Worm (Caenorhabditis elegans) whole organism, mixed stage, embryonic: Measurements from ENCODE around the gene mksr-1.

Source experiments
- M03D4.4 ChIP-seq: sonication (generic microtip); optimal IDR thresholded peaks from 2 replicates; lab custom pipeline; 2017; ENCODE audit warnings: mild to moderate bottlenecking, missing genetic modification characterization, missing compliant biosample characterization
- bed-3 ChIP-seq: fragments of 200-800 bp; sonication (Bioruptor generic); optimal IDR thresholded peaks from 3 replicates; lab custom pipeline; 2018; ENCODE audit warnings: mild to moderate bottlenecking, missing genetic modification characterization, moderate library complexity, missing compliant biosample characterization
- blmp-1 ChIP-seq: fragments of 150-350 bp; optimal IDR thresholded peaks from 2 replicates; lab custom pipeline; 2014; ENCODE audit warnings: missing biosample characterization, missing genetic modification characterization
- ceh-39 ChIP-seq: fragments of 150-350 bp; optimal IDR thresholded peaks from 2 replicates; lab custom pipeline; 2014; ENCODE audit warnings: missing biosample characterization, missing genetic modification characterization
- ces-1 ChIP-seq: fragments of 150-350 bp; optimal IDR thresholded peaks from 2 replicates; lab custom pipeline; 2014; ENCODE audit warnings: missing biosample characterization, missing genetic modification reagents, missing genetic modification characterization
- cnd-1 ChIP-seq: fragments of 200-800 bp; sonication (Bioruptor generic); optimal IDR thresholded peaks from 2 replicates; lab custom pipeline; 2018; ENCODE audit warnings: mild to moderate bottlenecking, missing genetic modification characterization, missing compliant biosample characterization
- drap-1 ChIP-seq: fragments of 200-800 bp; sonication (Bioruptor generic); optimal IDR thresholded peaks from 3 replicates; lab custom pipeline; 2018; ENCODE audit warnings: mild to moderate bottlenecking, missing genetic modification characterization, missing compliant biosample characterization
- elt-1 ChIP-seq: sonication (generic microtip); optimal IDR thresholded peaks from 2 replicates; lab custom pipeline; 2017; ENCODE audit warnings: missing genetic modification characterization, mild to moderate bottlenecking, missing compliant biosample characterization, antibody characterized with exemption, moderate library complexity, borderline replicate concordance; ENCODE audit not compliant: insufficient read depth
- elt-3 ChIP-seq: fragments of 150-350 bp; optimal IDR thresholded peaks from 2 replicates; lab custom pipeline; 2014; ENCODE audit warnings: missing biosample characterization, missing genetic modification characterization
- flh-1 ChIP-seq: fragments of 200-800 bp; sonication (Bioruptor generic); optimal IDR thresholded peaks from 2 replicates; lab custom pipeline; 2018; ENCODE audit warnings: mild to moderate bottlenecking, missing genetic modification characterization, moderate library complexity, missing compliant biosample characterization
- ham-2 ChIP-seq: fragments of 200-800 bp; sonication (Bioruptor generic); optimal IDR thresholded peaks from 2 replicates; lab custom pipeline; 2018; ENCODE audit warnings: mild to moderate bottlenecking, missing genetic modification characterization, missing compliant biosample characterization
- hlh-1 ChIP-seq: fragments of 150-350 bp; optimal IDR thresholded peaks from 2 replicates; lab custom pipeline; 2014; ENCODE audit warnings: missing biosample characterization, missing genetic modification reagents, missing genetic modification characterization
- lin-13 ChIP-seq: fragments of 150-350 bp; optimal IDR thresholded peaks from 2 replicates; lab custom pipeline; 2014; ENCODE audit warnings: missing biosample characterization, missing genetic modification characterization
- lin-32 ChIP-seq: fragments of 200-800 bp; sonication (Bioruptor generic); optimal IDR thresholded peaks from 2 replicates; lab custom pipeline; 2018; ENCODE audit warnings: mild to moderate bottlenecking, missing genetic modification characterization, missing compliant biosample characterization
- lsy-2 ChIP-seq: fragments of 150-350 bp; optimal IDR thresholded peaks from 2 replicates; lab custom pipeline; 2014; ENCODE audit warnings: missing biosample characterization, missing genetic modification characterization
- mab-5 ChIP-seq: fragments of 150-350 bp; optimal IDR thresholded peaks from 2 replicates; lab custom pipeline; 2014; ENCODE audit warnings: missing biosample characterization, missing genetic modification characterization
- mep-1 ChIP-seq: fragments of 150-350 bp; optimal IDR thresholded peaks from 2 replicates; lab custom pipeline; 2017; ENCODE audit warnings: missing biosample characterization, missing genetic modification reagents, missing genetic modification characterization, inconsistent platforms
- mls-2 ChIP-seq: sonication (generic microtip); optimal IDR thresholded peaks from 2 replicates; lab custom pipeline; 2016; ENCODE audit warnings: mild to moderate bottlenecking, missing genetic modification characterization, moderate library complexity, missing compliant biosample characterization
- nhr-12 ChIP-seq: fragments of 150-350 bp; optimal IDR thresholded peaks from 2 replicates; lab custom pipeline; 2014; ENCODE audit warnings: missing biosample characterization, missing genetic modification characterization
- nhr-2 ChIP-seq: fragments of 150-350 bp; optimal IDR thresholded peaks from 2 replicates; lab custom pipeline; 2014; ENCODE audit warnings: missing biosample characterization, missing genetic modification characterization
- nhr-237 ChIP-seq: fragments of 150-350 bp; optimal IDR thresholded peaks from 2 replicates; lab custom pipeline; 2014; ENCODE audit warnings: missing biosample characterization, missing genetic modification characterization
- nhr-28 ChIP-seq: fragments of 150-350 bp; optimal IDR thresholded peaks from 2 replicates; lab custom pipeline; 2014; ENCODE audit warnings: missing biosample characterization, missing genetic modification characterization
- pha-4 ChIP-seq: fragments of 150-350 bp; optimal IDR thresholded peaks from 2 replicates; lab custom pipeline; 2018; ENCODE audit warnings: missing biosample characterization, missing genetic modification reagents, missing genetic modification characterization
- snpc-4 ChIP-seq: fragments of 150-350 bp; optimal IDR thresholded peaks from 2 replicates; lab custom pipeline; 2014; ENCODE audit warnings: missing biosample characterization, missing genetic modification characterization
- sptf-1 ChIP-seq: sonication (generic microtip); optimal IDR thresholded peaks from 2 replicates; lab custom pipeline; 2017; ENCODE audit warnings: mild to moderate bottlenecking, missing genetic modification characterization, moderate library complexity, missing compliant biosample characterization
- tbx-8 ChIP-seq: fragments of 200-800 bp; sonication (Bioruptor generic); optimal IDR thresholded peaks from 2 replicates; lab custom pipeline; 2018; ENCODE audit warnings: mild to moderate bottlenecking, missing genetic modification characterization, moderate library complexity, missing compliant biosample characterization
- unc-120 ChIP-seq: sonication (generic microtip); optimal IDR thresholded peaks from 2 replicates; lab custom pipeline; 2017; ENCODE audit warnings: missing genetic modification characterization, missing compliant biosample characterization; ENCODE audit not compliant: poor library complexity, severe bottlenecking
- unc-39 ChIP-seq: fragments of 150-350 bp; optimal IDR thresholded peaks from 2 replicates; lab custom pipeline; 2014; ENCODE audit warnings: missing biosample characterization, missing genetic modification characterization
- unc-62 ChIP-seq: fragments of 150-350 bp; optimal IDR thresholded peaks from 2 replicates; lab custom pipeline; 2014; ENCODE audit warnings: missing biosample characterization, missing genetic modification reagents, missing genetic modification characterization
- ztf-11 ChIP-seq: fragments of 150-350 bp; optimal IDR thresholded peaks from 2 replicates; lab custom pipeline; 2014; ENCODE audit warnings: missing biosample characterization, missing genetic modification characterization

mksr-1 gene

DNA sequence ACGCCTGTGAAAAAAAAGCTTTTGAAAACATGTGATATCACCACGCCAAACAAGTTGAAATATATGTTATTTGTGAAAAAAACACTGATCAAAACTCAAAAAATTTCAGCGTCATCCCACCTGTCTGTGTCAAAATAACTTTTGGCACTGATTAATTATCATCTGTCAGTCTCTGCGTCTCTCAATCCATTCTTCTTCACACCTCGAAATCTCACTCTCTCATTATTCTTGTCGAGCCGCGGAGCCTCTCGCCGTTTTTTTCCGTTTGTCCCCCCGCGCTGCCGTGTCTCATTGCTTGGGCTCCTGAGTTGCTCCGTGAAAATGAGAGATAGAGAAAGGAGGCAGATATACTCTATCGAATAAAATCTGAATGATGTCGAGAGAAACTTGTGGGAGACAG, 17.9 kb downstream of the mksr-1 start:
- TF ChIP-seq unc-62 (GFP tag; lab: Kevin White, UChicago) (peak; percentile 79), unc-120 (tag; lab: Kevin White, UChicago) (peak; percentile 1), flh-1 (no peak)

DNA sequence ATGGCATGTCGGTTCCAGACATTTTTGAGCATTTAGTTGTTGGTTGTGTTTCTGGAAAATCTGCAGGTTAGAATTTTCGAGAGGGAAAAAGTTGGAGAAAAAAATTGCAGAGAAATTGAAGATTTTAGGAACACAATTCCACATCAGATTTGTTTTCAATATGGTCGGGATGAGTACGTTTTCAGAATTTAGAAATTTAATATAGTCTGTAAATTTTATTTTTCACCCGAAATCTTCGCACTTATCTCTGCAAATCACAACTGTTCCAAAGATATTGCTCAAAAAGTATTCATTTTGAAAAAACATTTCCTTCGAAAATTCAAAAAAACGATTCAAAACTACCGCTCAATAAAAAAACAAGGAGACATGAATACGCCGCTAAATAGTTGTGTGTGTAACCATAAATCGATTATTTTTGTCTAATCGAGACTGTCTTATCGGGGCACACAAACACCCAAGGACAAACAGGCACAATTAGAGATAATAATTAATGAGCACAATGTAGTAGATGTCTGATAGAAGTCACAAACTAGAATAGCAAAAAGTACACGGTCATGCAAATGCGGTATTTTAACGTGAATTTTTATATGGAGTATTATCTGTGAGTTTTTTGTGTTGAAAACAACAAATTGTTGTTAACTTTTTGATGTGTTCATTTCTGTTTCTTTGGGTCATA, 22.6 kb downstream of the mksr-1 start, which contains the start of gene vpat-1:
TSS of gene vpat-1 (minus strand) at position 51 of the 676 bp plus-strand sequence.
- TF ChIP-seq lin-32 (no peak), blmp-1 (tag; lab: Kevin White, UChicago) (no peak), unc-39 (no peak), nhr-2 (no peak), tbx-8 (GFP tag; lab: Kevin White, UChicago) (no peak)

DNA sequence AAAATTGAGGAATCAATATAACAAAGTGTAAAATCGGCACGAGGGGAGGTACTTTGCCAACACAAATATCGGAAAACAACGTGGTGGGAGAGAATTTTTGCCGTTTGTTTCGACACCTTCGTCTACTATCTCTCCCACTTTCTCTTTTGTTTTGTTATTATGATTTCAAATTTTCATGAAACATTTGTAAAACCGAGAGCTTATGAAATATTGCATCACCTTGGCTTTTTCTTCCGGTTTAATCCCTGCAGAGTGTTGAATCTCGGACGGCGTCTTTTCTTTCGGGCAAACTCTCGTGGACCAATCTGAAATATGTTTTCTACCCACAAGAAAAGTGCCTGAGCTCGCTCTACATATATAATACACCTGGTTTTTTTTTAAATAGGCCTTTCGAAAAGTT, 24.6 kb downstream of the mksr-1 start:
- TF ChIP-seq sptf-1: no peak
- no peak for TF ChIP-seq bed-3 (GFP tag; lab: Kevin White, UChicago)
- no peak for TF ChIP-seq flh-1
- no peak for TF ChIP-seq ztf-11 (tag; lab: Kevin White, UChicago)
- no peak for TF ChIP-seq elt-1 (tag; lab: Kevin White, UChicago)

DNA sequence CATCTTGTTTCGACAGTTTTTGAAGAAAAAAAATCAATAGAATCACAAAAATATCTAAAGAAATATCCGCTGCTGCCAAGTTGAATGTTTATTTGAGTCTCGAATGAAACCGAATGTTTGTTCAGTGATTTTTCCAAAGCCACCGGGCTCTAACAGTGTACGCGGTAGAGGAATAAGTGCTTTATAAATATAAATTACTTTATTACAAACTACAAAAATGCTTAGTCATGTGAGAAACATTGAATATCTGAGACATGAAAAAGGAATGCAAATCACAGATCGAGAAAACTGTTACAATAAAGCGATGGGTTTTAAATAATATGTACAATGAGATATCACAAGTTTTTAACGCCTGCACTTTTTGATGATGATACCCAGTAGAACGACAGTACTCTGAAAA, 30.6 kb downstream of the mksr-1 start, which contains the start of gene F55A4.7:
TSS of gene F55A4.7 (minus strand) at position 101 of the 400 bp plus-strand sequence.
- TF ChIP-seq hlh-1 (tag; lab: Kevin White, UChicago): no peak
- no peak for TF ChIP-seq nhr-12 (tag; lab: Kevin White, UChicago)
- TF ChIP-seq drap-1 (GFP tag; lab: Kevin White, UChicago): no peak
- no peak for TF ChIP-seq pha-4 (tag; lab: Kevin White, UChicago)
- TF ChIP-seq nhr-237 (tag; lab: Kevin White, UChicago): no peak
- no peak for TF ChIP-seq mab-5 (tag; lab: Kevin White, UChicago)
- no peak for TF ChIP-seq ham-2 (GFP tag; lab: Kevin White, UChicago)
- no peak for TF ChIP-seq unc-39
- no peak for TF ChIP-seq nhr-2
- TF ChIP-seq elt-1 (tag; lab: Kevin White, UChicago): no peak
- no peak for TF ChIP-seq mep-1 (tag; lab: Kevin White, UChicago)
- TF ChIP-seq mls-2 (tag; lab: Kevin White, UChicago): no peak
- TF ChIP-seq nhr-28: no peak
- no peak for TF ChIP-seq ztf-11 (tag; lab: Kevin White, UChicago)

DNA sequence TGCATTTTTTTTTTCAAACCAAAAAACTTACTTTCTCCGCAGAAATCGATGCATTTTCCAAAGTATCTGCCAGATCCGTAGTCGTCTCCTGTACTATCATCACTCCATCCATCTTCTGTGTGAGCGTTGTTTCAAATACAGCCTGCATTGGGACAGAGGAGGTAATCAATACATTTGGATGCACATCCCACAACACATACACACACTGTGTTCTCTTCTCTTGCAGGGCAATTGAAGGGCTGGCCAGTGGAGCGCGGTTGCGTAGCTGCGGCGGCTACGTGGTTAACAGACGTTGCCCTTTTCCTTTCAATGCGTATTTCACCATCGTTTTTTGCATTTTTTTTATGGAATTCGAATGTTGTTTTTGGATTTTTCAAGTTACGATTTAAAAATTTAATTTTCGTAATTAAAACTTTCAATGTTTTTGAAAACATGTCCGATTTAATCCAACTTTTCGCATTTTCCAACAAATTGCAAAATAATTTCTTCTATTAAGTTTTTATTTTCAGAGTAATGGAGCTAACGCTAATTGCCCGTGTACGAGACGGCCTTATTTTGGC, 33.8 kb downstream of the mksr-1 start, which contains the start of the genes stau-1 and sec-22:
TSS of gene stau-1 (minus strand) at position 248 of the 560 bp plus-strand sequence.
TSS of gene sec-22 (plus strand) at position 510 of the 560 bp plus-strand sequence.
- TF ChIP-seq ces-1 (GFP tag; lab: Kevin White, UChicago) (peak; percentile 19), ham-2 (GFP tag; lab: Kevin White, UChicago) (no peak), blmp-1 (tag; lab: Kevin White, UChicago) (no peak), cnd-1 (tag; lab: Kevin White, UChicago) (peak; percentile 0), mls-2 (tag; lab: Kevin White, UChicago) (no peak), lsy-2 (peak; percentile 7), mep-1 (tag; lab: Kevin White, UChicago) (peak; percentile 14), lin-13 (tag; lab: Kevin White, UChicago) (peak; percentile 7), elt-1 (tag; lab: Kevin White, UChicago) (no peak), hlh-1 (tag; lab: Kevin White, UChicago) (peak; percentile 16), elt-3 (no peak), snpc-4 (tag; lab: Kevin White, UChicago) (no peak), bed-3 (GFP tag; lab: Kevin White, UChicago) (no peak), ceh-39 (tag; lab: Kevin White, UChicago) (peak; percentile 27), flh-1 (no peak), pha-4 (tag; lab: Kevin White, UChicago) (peak; percentile 45), M03D4.4 (tag; lab: Kevin White, UChicago) (no peak), mab-5 (tag; lab: Kevin White, UChicago) (no peak), tbx-8 (GFP tag; lab: Kevin White, UChicago) (no peak), lin-32 (no peak)
